Fruit fly (Drosophila melanogaster): ENCODE measurements around the gene CG42680.

The CG42680 gene

dm6 chr2L:14619602-14620001 lies 31.6 kb upstream of the CG42680 start (continued):
- peak; percentile 12 to 28 for TF ChIP-seq dpn (GFP tag; optimal IDR thresholded peaks at IDR 0.05)
- no peak for TF ChIP-seq Doc3 (GFP tag; IDR thresholded peaks at IDR 0.05; ENCODE audit: partially characterized antibody)
- no peak for TF ChIP-seq CG4282 (GFP tag; optimal IDR thresholded peaks at IDR 0.05)
- TF ChIP-seq Nf-YC (tag; optimal IDR thresholded peaks at IDR 0.05) = no peak
- peak; percentile 26 for TF ChIP-seq Oli (tag; optimal IDR thresholded peaks at IDR 0.05)
- TF ChIP-seq CG32767 (GFP tag; IDR thresholded peaks at IDR 0.05) = no peak
- peak; percentile 41; the same call in 1 of the 2 replicates for TF ChIP-seq Atf6 (GFP tag; IDR thresholded peaks at IDR 0.05)
- TF ChIP-seq CG1529 (GFP tag; optimal IDR thresholded peaks at IDR 0.05) = no peak
- no peak for TF ChIP-seq CG9437 (GFP tag; optimal IDR thresholded peaks at IDR 0.05)
- TF ChIP-seq tap (tag; optimal IDR thresholded peaks at IDR 0.05) = no peak
- TF ChIP-seq lab (GFP tag; optimal IDR thresholded peaks at IDR 0.05) = peak; percentile 57
- TF ChIP-seq tup (GFP tag; optimal IDR thresholded peaks at IDR 0.05) = no peak
- peak; percentile 12 for TF ChIP-seq Myb (GFP tag; optimal IDR thresholded peaks at IDR 0.05)
- TF ChIP-seq PHDP (tag; optimal IDR thresholded peaks at IDR 0.05) = no peak
- 0 out of 2 replicates have a peak, but pooled peaks have one; percentile 31 for TF ChIP-seq CG11247 (GFP tag; IDR thresholded peaks at IDR 0.05)
- no peak for TF ChIP-seq fd3F (GFP tag; optimal IDR thresholded peaks at IDR 0.05)
- no peak for TF ChIP-seq dimm (GFP tag; IDR thresholded peaks at IDR 0.05)
- TF ChIP-seq pb (GFP tag; optimal IDR thresholded peaks at IDR 0.05) = no peak
- no peak for TF ChIP-seq gce (GFP tag; IDR thresholded peaks at IDR 0.05)
- TF ChIP-seq CG12219 (GFP tag; optimal IDR thresholded peaks at IDR 0.05) = no peak
- TF ChIP-seq CG6272 (GFP tag; IDR thresholded peaks at IDR 0.05) = no peak
- peak; percentile 53; the same call in 1 of the 2 replicates for TF ChIP-seq esg (GFP tag; conservative IDR thresholded peaks at IDR 0.05)
- peak; percentile 49; the same call in 1 of the 2 replicates for TF ChIP-seq sisA (GFP tag; IDR thresholded peaks at IDR 0.05)
- TF ChIP-seq otp (GFP tag; IDR thresholded peaks at IDR 0.05) = no peak
- peak; percentile 28; the same call in 1 of the 2 replicates for TF ChIP-seq wor (GFP tag; IDR thresholded peaks at IDR 0.05)
- TF ChIP-seq caup (GFP tag; optimal IDR thresholded peaks at IDR 0.05; ENCODE audit: severe bottlenecking) = peak; percentile 8
- TF ChIP-seq pita (GFP tag; optimal IDR thresholded peaks at IDR 0.05) = no peak
- no peak for TF ChIP-seq CG17612 (GFP tag; IDR thresholded peaks at IDR 0.05)
- no peak for TF ChIP-seq ato (GFP tag; IDR thresholded peaks at IDR 0.05; ENCODE audit: partially characterized antibody)
- TF ChIP-seq Xrp1 (GFP tag; IDR thresholded peaks at IDR 0.05) = no peak; the same call in 1 of the 2 replicates
- no peak for TF ChIP-seq gcm (GFP tag; optimal IDR thresholded peaks at IDR 0.05)
- no peak for TF ChIP-seq CG13624 (GFP tag; optimal IDR thresholded peaks at IDR 0.05)
- TF ChIP-seq HLH3B (GFP tag; IDR thresholded peaks at IDR 0.05) = peak; percentile 59
- TF ChIP-seq CG2678 (tag; optimal IDR thresholded peaks at IDR 0.05) = peak; percentile 47
- TF ChIP-seq CG9609 (GFP tag; optimal IDR thresholded peaks at IDR 0.05) = no peak
- TF ChIP-seq knrl (GFP tag; IDR thresholded peaks at IDR 0.05; ENCODE audit: partially characterized antibody) = no peak
- no peak for TF ChIP-seq slp2 (GFP tag; optimal IDR thresholded peaks at IDR 0.05)
- no peak for TF ChIP-seq Dll (GFP tag; IDR thresholded peaks at IDR 0.05; ENCODE audit: partially characterized antibody)
- TF ChIP-seq Hand (GFP tag; optimal IDR thresholded peaks at IDR 0.05) = no peak
- TF ChIP-seq kay (GFP tag; optimal IDR thresholded peaks at IDR 0.05) = no peak
- TF ChIP-seq CG10209 (GFP tag; optimal IDR thresholded peaks at IDR 0.05) = peak; percentile 9
- TF ChIP-seq wek (GFP tag; optimal IDR thresholded peaks at IDR 0.05) = no peak
- TF ChIP-seq Fer3 (tag; optimal IDR thresholded peaks at IDR 0.05) = peak; percentile 4
- TF ChIP-seq rib (GFP tag; IDR thresholded peaks at IDR 0.05) = no peak
- TF ChIP-seq CG16815 (GFP tag; optimal IDR thresholded peaks at IDR 0.05) = no peak
- peak; percentile 19 for TF ChIP-seq Six4 (GFP tag; optimal IDR thresholded peaks at IDR 0.05)
- TF ChIP-seq Chrac-16 (GFP tag; optimal IDR thresholded peaks at IDR 0.05) = peak; percentile 26
- TF ChIP-seq ap (GFP tag; IDR thresholded peaks at IDR 0.05) = no peak
- TF ChIP-seq CG13894 (tag; optimal IDR thresholded peaks at IDR 0.05) = no peak
- no peak for TF ChIP-seq CG7271 (tag; optimal IDR thresholded peaks at IDR 0.05)
- no peak for TF ChIP-seq Elba2 (GFP tag; optimal IDR thresholded peaks at IDR 0.05)
